Fruit fly (Drosophila melanogaster) whole organism, embryonic: Measurements from ENCODE around the gene Sk2.
A peak's percentile ranks its signal among the peaks of the same experiment; 100 is the strongest.

Source experiments
- Antp ChIP-seq: fragments of 200-800 bp; sonication (Bioruptor generic); optimal IDR thresholded peaks from 3 replicates; lab custom pipeline; 2016; ENCODE audit warnings: missing biosample characterization, missing genetic modification characterization
- CG10274 ChIP-seq: fragments of 200-800 bp; sonication (Bioruptor generic); optimal IDR thresholded peaks from 3 replicates; lab custom pipeline; 2017; ENCODE audit warnings: missing biosample characterization, mild to moderate bottlenecking, missing genetic modification characterization
- CG11247 ChIP-seq: fragments of 200-800 bp; sonication (Bioruptor generic); IDR thresholded peaks from 2 replicates; pipeline ENCODE4 v1.3.6; 2022; ENCODE audit warnings: missing biosample characterization, missing genetic modification characterization
- CG11504 ChIP-seq: fragments of 200-800 bp; sonication (Bioruptor generic); optimal IDR thresholded peaks from 3 replicates; lab custom pipeline; 2019; ENCODE audit warnings: missing biosample characterization, mild to moderate bottlenecking, missing genetic modification characterization, moderate library complexity
- CG17359 ChIP-seq: fragments of 200-800 bp; sonication (Bioruptor generic); optimal IDR thresholded peaks from 3 replicates; lab custom pipeline; 2018; ENCODE audit warnings: missing biosample characterization, mild to moderate bottlenecking, missing genetic modification characterization, moderate library complexity
- CG18619 ChIP-seq: fragments of 200-800 bp; sonication (Bioruptor generic); optimal IDR thresholded peaks from 3 replicates; lab custom pipeline; 2017; ENCODE audit warnings: missing biosample characterization, mild to moderate bottlenecking, missing genetic modification characterization
- CG2120 ChIP-seq: fragments of 200-800 bp; sonication (Bioruptor generic); optimal IDR thresholded peaks from 3 replicates; lab custom pipeline; 2016; ENCODE audit warnings: missing biosample characterization, missing genetic modification characterization
- CG2712 ChIP-seq: fragments of 200-800 bp; optimal IDR thresholded peaks from 3 replicates; lab custom pipeline; 2019; ENCODE audit warnings: missing biosample characterization, mild to moderate bottlenecking, missing genetic modification characterization, moderate library complexity
- CG2875 ChIP-seq: fragments of 200-800 bp; sonication (Bioruptor generic); optimal IDR thresholded peaks from 2 replicates; lab custom pipeline; 2017; ENCODE audit warnings: missing biosample characterization, mild to moderate bottlenecking, missing genetic modification characterization, missing genetic modification reagents
- CG4328 ChIP-seq: fragments of 200-800 bp; sonication (Bioruptor generic); optimal IDR thresholded peaks from 3 replicates; lab custom pipeline; 2017; ENCODE audit warnings: missing biosample characterization, missing genetic modification reagents, missing genetic modification characterization
- CG4730 ChIP-seq: fragments of 200-800 bp; sonication (Bioruptor generic); IDR thresholded peaks from 2 replicates; pipeline ENCODE4 v1.3.6; 2022; ENCODE audit warnings: missing biosample characterization, missing genetic modification characterization
- CG8089 ChIP-seq: fragments of 200-800 bp; sonication (Bioruptor generic); optimal IDR thresholded peaks from 3 replicates; lab custom pipeline; 2016; ENCODE audit warnings: missing biosample characterization, missing genetic modification characterization
- CG9437 ChIP-seq: fragments of 200-800 bp; sonication (Bioruptor generic); optimal IDR thresholded peaks from 2 replicates; lab custom pipeline; 2018; ENCODE audit warnings: missing biosample characterization, mild to moderate bottlenecking, missing genetic modification characterization
- CG9797 ChIP-seq: fragments of 200-800 bp; sonication (Bioruptor generic); optimal IDR thresholded peaks from 3 replicates; lab custom pipeline; 2018; ENCODE audit warnings: missing biosample characterization, mild to moderate bottlenecking, missing genetic modification characterization
- Dbx ChIP-seq: fragments of 200-800 bp; sonication (Bioruptor generic); IDR thresholded peaks from 3 replicates; pipeline ENCODE4 v1.3.6; 2022; ENCODE audit warnings: missing biosample characterization, missing genetic modification characterization
- Dfd ChIP-seq, 2 experiments: fragments of >200 bp; optimal IDR thresholded peaks; 2 replicates each; lab custom pipeline; 2017; ENCODE audit warnings: missing biosample characterization in 2 of 2, missing genetic modification characterization in 2 of 2
- Dp ChIP-seq: fragments of 200-800 bp; sonication (Bioruptor generic); optimal IDR thresholded peaks from 2 replicates; lab custom pipeline; 2018; ENCODE audit warnings: missing biosample characterization, mild to moderate bottlenecking, missing genetic modification characterization, moderate library complexity
- Fer1 ChIP-seq: fragments of 200-800 bp; sonication (Bioruptor generic); optimal IDR thresholded peaks from 2 replicates; lab custom pipeline; 2017; ENCODE audit warnings: missing biosample characterization, mild to moderate bottlenecking, missing genetic modification characterization
- Gug ChIP-seq: fragments of 200-800 bp; sonication (Bioruptor generic); IDR thresholded peaks from 4 replicates; pipeline ENCODE4 v1.3.6; 2022; ENCODE audit warnings: missing biosample characterization, missing genetic modification characterization
- H2.0 ChIP-seq: fragments of 200-800 bp; sonication (Bioruptor generic); IDR thresholded peaks from 2 replicates; pipeline ENCODE4 v1.3.6; 2022; ENCODE audit warnings: missing biosample characterization, missing genetic modification characterization
- NK7.1 ChIP-seq: fragments of 200-800 bp; sonication (Bioruptor generic); optimal IDR thresholded peaks from 3 replicates; lab custom pipeline; 2016; ENCODE audit warnings: missing biosample characterization, missing genetic modification characterization
- Nf-YA ChIP-seq: fragments of 200-800 bp; sonication (Bioruptor generic); IDR thresholded peaks from 2 replicates; pipeline ENCODE4 v1.3.6; 2022; ENCODE audit warnings: missing biosample characterization, missing genetic modification characterization
- Nf-YB ChIP-seq: fragments of 200-800 bp; sonication (Bioruptor generic); optimal IDR thresholded peaks from 3 replicates; lab custom pipeline; 2019; ENCODE audit warnings: missing biosample characterization, mild to moderate bottlenecking, missing genetic modification characterization, moderate library complexity
- Usf ChIP-seq: fragments of 200-800 bp; sonication (Bioruptor generic); optimal IDR thresholded peaks from 2 replicates; lab custom pipeline; 2017; ENCODE audit warnings: missing genotype, missing biosample characterization, missing genetic modification characterization
- abd-A ChIP-seq: fragments of 200-800 bp; sonication (Bioruptor generic); optimal IDR thresholded peaks from 3 replicates; lab custom pipeline; 2019; ENCODE audit warnings: missing biosample characterization, mild to moderate bottlenecking, missing genetic modification characterization, moderate library complexity
- cad ChIP-seq: fragments of >200 bp; optimal IDR thresholded peaks from 2 replicates; lab custom pipeline; 2017; ENCODE audit warnings: missing biosample characterization, missing genetic modification characterization
- dmrt99B ChIP-seq: fragments of 200-800 bp; sonication (Bioruptor generic); optimal IDR thresholded peaks from 2 replicates; lab custom pipeline; 2018; ENCODE audit warnings: missing biosample characterization, mild to moderate bottlenecking, missing genetic modification characterization, moderate library complexity
- dysf ChIP-seq: fragments of 200-800 bp; sonication (Bioruptor generic); IDR thresholded peaks from 3 replicates; pipeline ENCODE4 v1.3.6; 2022; ENCODE audit warnings: missing biosample characterization, missing genetic modification characterization
- eve ChIP-seq, 2 experiments: fragments of >200 bp; optimal IDR thresholded peaks; 2 replicates each; lab custom pipeline; 2017; ENCODE audit warnings: missing biosample characterization in 2 of 2, missing genetic modification characterization in 2 of 2
- gsb-n ChIP-seq: fragments of 200-800 bp; sonication (Bioruptor generic); optimal IDR thresholded peaks from 3 replicates; lab custom pipeline; 2018; ENCODE audit warnings: missing biosample characterization, mild to moderate bottlenecking, missing genetic modification characterization
- h ChIP-seq: fragments of >200 bp; optimal IDR thresholded peaks from 2 replicates; lab custom pipeline; 2017
- hth ChIP-seq: fragments of >200 bp; optimal IDR thresholded peaks from 2 replicates; lab custom pipeline; 2017; ENCODE audit warnings: inconsistent platforms
- jing ChIP-seq: fragments of 200-800 bp; sonication (Bioruptor generic); optimal IDR thresholded peaks from 2 replicates; lab custom pipeline; 2018; ENCODE audit warnings: missing biosample characterization, mild to moderate bottlenecking, missing genetic modification characterization
- jumu ChIP-seq: fragments of 200-800 bp; sonication (Bioruptor generic); optimal IDR thresholded peaks from 3 replicates; lab custom pipeline; 2016; ENCODE audit warnings: missing biosample characterization, missing genetic modification characterization
- klu ChIP-seq: fragments of 200-800 bp; sonication (Bioruptor generic); IDR thresholded peaks from 2 replicates; pipeline ENCODE4 v1.3.6; 2022; ENCODE audit warnings: missing biosample characterization, missing genetic modification characterization
- knrl ChIP-seq: fragments of 200-800 bp; sonication (Bioruptor generic); IDR thresholded peaks from 3 replicates; pipeline ENCODE4 v1.3.6; 2022; ENCODE audit warnings: missing biosample characterization, missing genetic modification characterization; ENCODE audit not compliant: partially characterized antibody
- mld ChIP-seq: fragments of 200-800 bp; sonication (Bioruptor generic); IDR thresholded peaks from 3 replicates; pipeline ENCODE4 v1.3.6; 2022; ENCODE audit warnings: missing biosample characterization, missing genetic modification characterization; ENCODE audit not compliant: partially characterized antibody
- oc ChIP-seq: fragments of 200-800 bp; sonication (Bioruptor generic); optimal IDR thresholded peaks from 2 replicates; lab custom pipeline; 2018; ENCODE audit warnings: missing biosample characterization, mild to moderate bottlenecking, missing genetic modification characterization, moderate library complexity
- sima ChIP-seq: fragments of 200-800 bp; sonication (Bioruptor generic); optimal IDR thresholded peaks from 2 replicates; lab custom pipeline; 2016; ENCODE audit warnings: missing biosample characterization, missing genetic modification characterization
- sna ChIP-seq: fragments of 200-800 bp; sonication (Bioruptor generic); IDR thresholded peaks from 2 replicates; pipeline ENCODE4 v1.3.6; 2022; ENCODE audit warnings: missing biosample characterization, missing genetic modification characterization; ENCODE audit not compliant: partially characterized antibody
- sob ChIP-seq: fragments of 200-800 bp; sonication (Bioruptor generic); IDR thresholded peaks from 2 replicates; pipeline ENCODE4 v1.3.6; 2022; ENCODE audit warnings: missing biosample characterization, missing genetic modification characterization
- sug ChIP-seq: fragments of 200-800 bp; optimal IDR thresholded peaks from 2 replicates; lab custom pipeline; 2019; ENCODE audit warnings: missing biosample characterization, mild to moderate bottlenecking, missing genetic modification characterization, moderate library complexity
- tio ChIP-seq: fragments of 200-800 bp; sonication (Bioruptor generic); optimal IDR thresholded peaks from 2 replicates; lab custom pipeline; 2017; ENCODE audit warnings: missing biosample characterization, missing genetic modification characterization, inconsistent platforms
- tna ChIP-seq: fragments of 200-800 bp; sonication (Bioruptor generic); IDR thresholded peaks from 2 replicates; pipeline ENCODE4 v1.3.6; 2022; ENCODE audit warnings: missing biosample characterization, missing genetic modification characterization; ENCODE audit not compliant: partially characterized antibody
- trh ChIP-seq: fragments of 200-800 bp; sonication (Bioruptor generic); optimal IDR thresholded peaks from 2 replicates; lab custom pipeline; 2016; ENCODE audit warnings: missing biosample characterization, missing genetic modification characterization
- unc-4 ChIP-seq: fragments of 200-800 bp; sonication (Bioruptor generic); IDR thresholded peaks from 2 replicates; pipeline ENCODE4 v1.3.6; 2022; ENCODE audit warnings: missing biosample characterization, missing genetic modification characterization; ENCODE audit not compliant: partially characterized antibody
- unpg ChIP-seq: fragments of 200-800 bp; sonication (Bioruptor generic); optimal IDR thresholded peaks from 3 replicates; lab custom pipeline; 2018; ENCODE audit warnings: missing biosample characterization, mild to moderate bottlenecking, missing genetic modification characterization, moderate library complexity
- wor ChIP-seq: fragments of 200-800 bp; sonication (Bioruptor generic); IDR thresholded peaks from 2 replicates; pipeline ENCODE4 v1.3.6; 2022; ENCODE audit warnings: missing biosample characterization, missing genetic modification characterization
- yki ChIP-seq: fragments of >200 bp; optimal IDR thresholded peaks from 3 replicates; lab custom pipeline; 2018
- zen2 ChIP-seq: fragments of 200-800 bp; sonication (Bioruptor generic); IDR thresholded peaks from 3 replicates; pipeline ENCODE4 v1.3.6; 2022; ENCODE audit warnings: missing biosample characterization, missing genetic modification characterization; ENCODE audit not compliant: partially characterized antibody

The Sk2 gene

dm6 chr3L:3046325-3047156 is at the start of gene Sk2, which contains the start of gene scramb2 (continued):
- TF ChIP-seq dysf (GFP tag; lab: Robert Waterston, UW) (peak; percentile 96), yki (no peak), gsb-n (tag; lab: Kevin White, UChicago) (peak; percentile 93), eve (GFP tag; optimal IDR thresholded peaks at IDR 0.05; lab: Kevin White, UChicago) (no peak), Gug (GFP tag; lab: Robert Waterston, UW) (peak; percentile 89), knrl (GFP tag; lab: Robert Waterston, UW) (0 out of 3 replicates have a peak, but pooled peaks have one; percentile 33), jing (GFP tag; lab: Kevin White, UChicago) (peak; percentile 90), zen2 (GFP tag; lab: Robert Waterston, UW) (no peak), CG2120 (peak; percentile 91), CG11504 (tag; lab: Kevin White, UChicago) (peak; percentile 95), Nf-YB (GFP tag; lab: Kevin White, UChicago) (peak; percentile 84), cad (GFP tag; lab: Kevin White, UChicago) (no peak), Antp (GFP tag; lab: Kevin White, UChicago) (peak; percentile 78), CG17359 (tag; lab: Kevin White, UChicago) (peak; percentile 96), Dp (GFP tag; lab: Kevin White, UChicago) (no peak), CG10274 (GFP tag; lab: Kevin White, UChicago) (peak; percentile 88), klu (GFP tag; lab: Robert Waterston, UW) (peak; percentile 89), CG9437 (GFP tag; lab: Kevin White, UChicago) (peak; percentile 89), CG11247 (GFP tag; lab: Robert Waterston, UW) (peak; percentile 92), Usf (peak; percentile 87), CG8089 (GFP tag; lab: Kevin White, UChicago) (peak; percentile 68), trh (GFP tag; lab: Kevin White, UChicago) (peak; percentile 64), H2.0 (GFP tag; lab: Robert Waterston, UW) (peak; percentile 93), Dfd (GFP tag; optimal IDR thresholded peaks at IDR 0.05; lab: Kevin White, UChicago) (peak in 1 of 2 experiments; percentile 19), CG18619 (GFP tag; lab: Kevin White, UChicago) (peak; percentile 90), CG4730 (peak; percentile 93), CG4328 (peak; percentile 90), Dbx (GFP tag; lab: Robert Waterston, UW) (peak; percentile 94), CG2712 (tag; lab: Kevin White, UChicago) (peak; percentile 94), CG2875 (GFP tag; lab: Kevin White, UChicago) (peak; percentile 94), tio (peak; percentile 90), sob (GFP tag; lab: Robert Waterston, UW) (peak; percentile 95), NK7.1 (peak; percentile 32), tna (GFP tag; lab: Robert Waterston, UW) (no peak; the same call in 1 of the 2 replicates), mld (no peak), Fer1 (GFP tag; lab: Kevin White, UChicago) (peak; percentile 96), h (no peak), unc-4 (GFP tag; lab: Robert Waterston, UW) (no peak), sug (tag; lab: Kevin White, UChicago) (peak; percentile 87), wor (GFP tag; lab: Robert Waterston, UW) (peak; percentile 90), unpg (GFP tag; lab: Kevin White, UChicago) (peak; percentile 97), Nf-YA (GFP tag; lab: Robert Waterston, UW) (peak; percentile 91), sima (GFP tag; lab: Kevin White, UChicago) (peak; percentile 51), abd-A (tag; lab: Kevin White, UChicago) (no peak), dmrt99B (tag; lab: Kevin White, UChicago) (peak; percentile 96), CG9797 (GFP tag; lab: Kevin White, UChicago) (peak; percentile 95), hth (no peak), oc (tag; lab: Kevin White, UChicago) (peak; percentile 92), sna (GFP tag; lab: Robert Waterston, UW) (no peak), jumu (GFP tag; lab: Kevin White, UChicago) (peak; percentile 79)
